Worm (Caenorhabditis elegans) whole organism, L1 larva: Measurements from ENCODE around the gene ugt-52.

Source experiments
- C04F5.9 ChIP-seq: sonication (generic microtip); optimal IDR thresholded peaks from 2 replicates; lab custom pipeline; 2016; ENCODE audit warnings: missing genetic modification characterization, missing compliant biosample characterization
- Y116A8C.19 ChIP-seq: sonication (generic microtip); optimal IDR thresholded peaks from 2 replicates; lab custom pipeline; 2016; ENCODE audit warnings: missing compliant biosample characterization, missing genetic modification characterization, borderline replicate concordance
- aha-1 ChIP-seq: fragments of 150-350 bp; optimal IDR thresholded peaks from 2 replicates; lab custom pipeline; 2014; ENCODE audit warnings: missing biosample characterization, missing genetic modification characterization
- alr-1 ChIP-seq: fragments of 200-800 bp; sonication (Bioruptor generic); optimal IDR thresholded peaks from 2 replicates; lab custom pipeline; 2018; ENCODE audit warnings: borderline replicate concordance, mild to moderate bottlenecking, missing genetic modification characterization, missing compliant biosample characterization
- ama-1 ChIP-seq: fragments of 150-350 bp; optimal IDR thresholded peaks from 2 replicates; lab custom pipeline; 2014
- ceh-8 ChIP-seq: fragments of 200-800 bp; sonication (Bioruptor generic); optimal IDR thresholded peaks from 2 replicates; lab custom pipeline; 2018; ENCODE audit warnings: mild to moderate bottlenecking, missing genetic modification characterization, moderate library complexity, missing compliant biosample characterization
- ceh-90 ChIP-seq: sonication (generic microtip); optimal IDR thresholded peaks from 2 replicates; lab custom pipeline; 2016; ENCODE audit warnings: missing genetic modification characterization, missing compliant biosample characterization
- ces-1 ChIP-seq: fragments of 150-350 bp; optimal IDR thresholded peaks from 2 replicates; lab custom pipeline; 2014; ENCODE audit warnings: missing biosample characterization, missing genetic modification reagents, missing genetic modification characterization
- dsc-1 ChIP-seq: sonication (generic microtip); optimal IDR thresholded peaks from 2 replicates; lab custom pipeline; 2016; ENCODE audit warnings: mild to moderate bottlenecking, missing genetic modification characterization, missing compliant biosample characterization
- efl-1 ChIP-seq, 4 experiments: fragments of 150-350 bp; optimal IDR thresholded peaks in 3 of 4; peaks in 1 of 4; 1 replicate in 1 of 4; 2 replicates in 3 of 4; lab custom pipeline; 2014; ENCODE audit warnings: missing biosample characterization in 2 of 4, missing genetic modification characterization in 2 of 4, missing genetic modification reagents in 2 of 4
- efl-3 ChIP-seq: fragments of 200-800 bp; sonication (Bioruptor generic); optimal IDR thresholded peaks from 2 replicates; lab custom pipeline; 2018; ENCODE audit warnings: mild to moderate bottlenecking, missing genetic modification characterization, missing compliant biosample characterization
- egl-13 ChIP-seq: sonication (generic microtip); optimal IDR thresholded peaks from 2 replicates; lab custom pipeline; 2016; ENCODE audit warnings: missing genotype, missing genetic modification reagents, missing genetic modification characterization, missing compliant biosample characterization
- ets-5 ChIP-seq: fragments of 200-800 bp; sonication (Bioruptor generic); IDR thresholded peaks from 2 replicates; pipeline ENCODE4 v1.3.6; 2022; ENCODE audit warnings: missing genetic modification characterization, missing compliant biosample characterization
- fkh-4 ChIP-seq: sonication (generic microtip); optimal IDR thresholded peaks from 2 replicates; lab custom pipeline; 2016; ENCODE audit warnings: missing compliant biosample characterization, missing genetic modification characterization, borderline replicate concordance
- fkh-8 ChIP-seq: sonication (generic microtip); optimal IDR thresholded peaks from 2 replicates; lab custom pipeline; 2016; ENCODE audit warnings: mild to moderate bottlenecking, missing genetic modification characterization, missing compliant biosample characterization
- hpl-2 ChIP-seq: fragments of 150-350 bp; optimal IDR thresholded peaks from 2 replicates; lab custom pipeline; 2014; ENCODE audit warnings: missing biosample characterization, missing genetic modification reagents, missing genetic modification characterization
- irx-1 ChIP-seq: sonication (generic microtip); optimal IDR thresholded peaks from 2 replicates; lab custom pipeline; 2016; ENCODE audit warnings: missing genetic modification characterization, missing compliant biosample characterization
- isw-1 ChIP-seq: fragments of 200-800 bp; sonication (Bioruptor generic); IDR thresholded peaks from 2 replicates; pipeline ENCODE4 v1.3.6; 2022; ENCODE audit warnings: missing genetic modification characterization, missing compliant biosample characterization
- jun-1 ChIP-seq: fragments of 150-350 bp; optimal IDR thresholded peaks from 2 replicates; lab custom pipeline; 2014; ENCODE audit warnings: missing biosample characterization, missing genetic modification reagents, missing genetic modification characterization
- lin-35 ChIP-seq, 2 experiments: fragments of 150-350 bp; optimal IDR thresholded peaks; 2 replicates each; lab custom pipeline; 2014; ENCODE audit warnings: missing biosample characterization in 2 of 2, missing genetic modification characterization in 2 of 2, missing genetic modification reagents in 2 of 2
- lir-3 ChIP-seq: sonication (generic microtip); optimal IDR thresholded peaks from 2 replicates; lab custom pipeline; 2016; ENCODE audit warnings: mild to moderate bottlenecking, missing genetic modification characterization, moderate library complexity, missing compliant biosample characterization; ENCODE audit not compliant: poor library complexity
- lsy-2 ChIP-seq, 2 experiments: fragments of 150-350 bp; optimal IDR thresholded peaks; 2 replicates each; lab custom pipeline; 2014; ENCODE audit warnings: missing biosample characterization in 2 of 2, missing genetic modification characterization in 2 of 2
- mab-9 ChIP-seq: fragments of 200-800 bp; sonication (Bioruptor generic); IDR thresholded peaks from 2 replicates; pipeline ENCODE4 v1.3.6; 2022; ENCODE audit warnings: missing genetic modification reagents, missing genetic modification characterization, missing compliant biosample characterization
- mdl-1 ChIP-seq, 2 experiments: fragments of 150-350 bp; optimal IDR thresholded peaks; 2 replicates each; lab custom pipeline; 2014 to 2017; ENCODE audit warnings: missing biosample characterization in 2 of 2, missing genetic modification characterization in 2 of 2, inconsistent platforms in 1 of 2
- mef-2 ChIP-seq: fragments of 150-350 bp; optimal IDR thresholded peaks from 2 replicates; lab custom pipeline; 2014; ENCODE audit warnings: missing biosample characterization, missing genetic modification characterization
- mep-1 ChIP-seq: fragments of 150-350 bp; optimal IDR thresholded peaks from 2 replicates; lab custom pipeline; 2014; ENCODE audit warnings: missing biosample characterization, missing genetic modification characterization
- nhr-12 ChIP-seq: sonication (generic microtip); optimal IDR thresholded peaks from 2 replicates; lab custom pipeline; 2017; ENCODE audit warnings: missing biosample characterization, missing genetic modification characterization
- nhr-19 ChIP-seq: fragments of 200-800 bp; sonication (Bioruptor generic); conservative IDR thresholded peaks from 2 replicates; pipeline ENCODE4 v1.3.6; 2022; ENCODE audit warnings: missing genetic modification characterization, missing compliant biosample characterization
- nhr-28 ChIP-seq: fragments of 150-350 bp; optimal IDR thresholded peaks from 2 replicates; lab custom pipeline; 2014; ENCODE audit warnings: missing biosample characterization, missing genetic modification characterization
- nhr-47 ChIP-seq: sonication (generic microtip); optimal IDR thresholded peaks from 2 replicates; lab custom pipeline; 2016; ENCODE audit warnings: mild to moderate bottlenecking, missing genetic modification characterization, moderate library complexity, missing compliant biosample characterization
- nhr-76 ChIP-seq: sonication (generic microtip); optimal IDR thresholded peaks from 2 replicates; lab custom pipeline; 2017; ENCODE audit warnings: missing biosample characterization, missing genetic modification characterization
- nhr-77 ChIP-seq: fragments of 150-350 bp; optimal IDR thresholded peaks from 2 replicates; lab custom pipeline; 2014; ENCODE audit warnings: missing biosample characterization, missing genetic modification characterization
- nhr-90 ChIP-seq: sonication (generic microtip); optimal IDR thresholded peaks from 2 replicates; lab custom pipeline; 2016; ENCODE audit warnings: mild to moderate bottlenecking, missing genetic modification characterization, missing compliant biosample characterization; ENCODE audit not compliant: poor library complexity
- pag-3 ChIP-seq: sonication (generic microtip); optimal IDR thresholded peaks from 2 replicates; lab custom pipeline; 2017; ENCODE audit warnings: missing genetic modification characterization, mild to moderate bottlenecking, missing compliant biosample characterization, antibody characterized with exemption, borderline replicate concordance; ENCODE audit not compliant: insufficient read depth
- pax-3 ChIP-seq: fragments of 200-800 bp; sonication (Bioruptor generic); optimal IDR thresholded peaks from 2 replicates; lab custom pipeline; 2018; ENCODE audit warnings: mild to moderate bottlenecking, missing genetic modification characterization, moderate library complexity, missing compliant biosample characterization
- pqm-1 ChIP-seq: sonication (generic microtip); optimal IDR thresholded peaks from 3 replicates; lab custom pipeline; 2017; ENCODE audit warnings: missing biosample characterization, missing genetic modification characterization
- skn-1 ChIP-seq: fragments of 150-350 bp; optimal IDR thresholded peaks from 2 replicates; lab custom pipeline; 2014; ENCODE audit warnings: missing biosample characterization, missing genetic modification characterization
- snpc-4 ChIP-seq: fragments of 150-350 bp; optimal IDR thresholded peaks from 2 replicates; lab custom pipeline; 2014; ENCODE audit warnings: missing biosample characterization, missing genetic modification characterization
- snu-23 ChIP-seq: sonication (generic microtip); optimal IDR thresholded peaks from 2 replicates; lab custom pipeline; 2016; ENCODE audit warnings: missing genetic modification characterization, missing compliant biosample characterization
- sptf-1 ChIP-seq: fragments of 150-350 bp; optimal IDR thresholded peaks from 2 replicates; lab custom pipeline; 2014; ENCODE audit warnings: missing biosample characterization, missing genetic modification characterization
- tbx-2 ChIP-seq: sonication (generic microtip); optimal IDR thresholded peaks from 2 replicates; lab custom pipeline; 2016; ENCODE audit warnings: missing genetic modification characterization, missing compliant biosample characterization
- tlp-1 ChIP-seq: fragments of 150-350 bp; optimal IDR thresholded peaks from 2 replicates; lab custom pipeline; 2014; ENCODE audit warnings: missing biosample characterization, missing genetic modification characterization
- unc-62 ChIP-seq: fragments of 150-350 bp; optimal IDR thresholded peaks from 2 replicates; lab custom pipeline; 2014; ENCODE audit warnings: missing biosample characterization, missing genetic modification reagents, missing genetic modification characterization
- unc-86 ChIP-seq: sonication (generic microtip); optimal IDR thresholded peaks from 2 replicates; lab custom pipeline; 2016; ENCODE audit warnings: missing genetic modification characterization, missing compliant biosample characterization
- unc-98 ChIP-seq: fragments of 200-800 bp; sonication (Bioruptor generic); IDR thresholded peaks from 2 replicates; pipeline ENCODE4 v1.3.6; 2022; ENCODE audit warnings: missing genetic modification characterization, missing compliant biosample characterization
- zip-4 ChIP-seq: fragments of 200-800 bp; sonication (Bioruptor generic); optimal IDR thresholded peaks from 2 replicates; lab custom pipeline; 2018; ENCODE audit warnings: mild to moderate bottlenecking, missing genetic modification characterization, moderate library complexity, missing compliant biosample characterization
- ztf-4 ChIP-seq: fragments of 150-350 bp; optimal IDR thresholded peaks from 2 replicates; lab custom pipeline; 2014; ENCODE audit warnings: missing biosample characterization, missing genetic modification characterization

Gene ugt-52

ce11 chrIV:757548-757947 is 21.0 kb upstream of the ugt-52 start:
- no peak for TF ChIP-seq efl-1 (optimal IDR thresholded peaks at IDR 0.05; lab: Kevin White, UChicago)
- TF ChIP-seq efl-1 (GFP tag; optimal IDR thresholded peaks at IDR 0.05 in 1 of 2; lab: Kevin White, UChicago) = peak in 1 of 2 experiments; percentile 57
- TF ChIP-seq lin-35 (GFP tag; optimal IDR thresholded peaks at IDR 0.05; lab: Kevin White, UChicago) = no peak

ce11 chrIV:760267-760666 is 18.3 kb upstream of the ugt-52 start, which contains the start of gene gst-40:
Gene gst-40 (plus strand): TSS chrIV:760502.
- peak; percentile 46 for TF ChIP-seq fkh-8 (tag; lab: Kevin White, UChicago)
- TF ChIP-seq lir-3 (tag; lab: Kevin White, UChicago) = no peak
- TF ChIP-seq tbx-2 (tag; lab: Kevin White, UChicago) = peak; percentile 5
- TF ChIP-seq dsc-1 (tag; lab: Kevin White, UChicago) = peak; percentile 80
- no peak for TF ChIP-seq efl-1 (optimal IDR thresholded peaks at IDR 0.05; lab: Kevin White, UChicago)
- peak in 1 of 2 experiments; percentile 86 for TF ChIP-seq efl-1 (GFP tag; optimal IDR thresholded peaks at IDR 0.05 in 1 of 2; lab: Kevin White, UChicago)
- TF ChIP-seq fkh-4 (tag; lab: Kevin White, UChicago) = peak; percentile 16
- no peak for TF ChIP-seq isw-1 (GFP tag; lab: Robert Waterston, UW)

- TF ChIP-seq egl-13 (tag; lab: Kevin White, UChicago) (no peak), jun-1 (tag; lab: Kevin White, UChicago) (no peak), Y116A8C.19 (tag; lab: Kevin White, UChicago) (no peak), tlp-1 (tag; lab: Kevin White, UChicago) (no peak), mef-2 (tag; lab: Kevin White, UChicago) (no peak), irx-1 (tag; lab: Kevin White, UChicago) (no peak), nhr-76 (tag; lab: Kevin White, UChicago) (no peak), snpc-4 (no peak), ces-1 (no peak), pqm-1 (tag; lab: Kevin White, UChicago) (no peak), unc-86 (tag; lab: Kevin White, UChicago) (no peak), mab-9 (GFP tag; lab: Robert Waterston, UW) (no peak), C04F5.9 (tag; lab: Kevin White, UChicago) (no peak), isw-1 (GFP tag; lab: Robert Waterston, UW) (no peak), unc-62 (GFP tag; lab: Kevin White, UChicago) (no peak), efl-3 (no peak), ztf-4 (no peak), nhr-90 (tag; lab: Kevin White, UChicago) (peak; percentile 36), pag-3 (tag; lab: Kevin White, UChicago) (no peak), lin-35 (GFP tag; optimal IDR thresholded peaks at IDR 0.05; lab: Kevin White, UChicago) (no peak), aha-1 (tag; lab: Kevin White, UChicago) (no peak), nhr-77 (tag; lab: Kevin White, UChicago) (no peak), ceh-90 (tag; lab: Kevin White, UChicago) (no peak), efl-1 (optimal IDR thresholded peaks at IDR 0.05; lab: Kevin White, UChicago) (peak; percentile 11 to 32), efl-1 (GFP tag; optimal IDR thresholded peaks at IDR 0.05 in 1 of 2; lab: Kevin White, UChicago) (no peak), skn-1 (tag; lab: Kevin White, UChicago) (no peak), lsy-2 (tag; optimal IDR thresholded peaks at IDR 0.05; lab: Kevin White, UChicago) (peak; percentile 23 to 31), alr-1 (tag; lab: Kevin White, UChicago) (no peak), unc-98 (no peak), pax-3 (tag; lab: Kevin White, UChicago) (no peak), mdl-1 (tag; optimal IDR thresholded peaks at IDR 0.05; lab: Kevin White, UChicago) (no peak), zip-4 (no peak), sptf-1 (tag; lab: Kevin White, UChicago) (no peak), ets-5 (GFP tag; lab: Robert Waterston, UW) (no peak), dsc-1 (tag; lab: Kevin White, UChicago) (no peak), nhr-28 (tag; lab: Kevin White, UChicago) (no peak), ceh-8 (GFP tag; lab: Kevin White, UChicago) (no peak), nhr-19 (GFP tag; lab: Robert Waterston, UW) (peak; percentile 35; the same call in 1 of the 2 replicates), snu-23 (peak; percentile 36), nhr-12 (tag; lab: Kevin White, UChicago) (no peak), ama-1 (peak; percentile 12), nhr-47 (tag; lab: Kevin White, UChicago) (peak; percentile 33), mep-1 (tag; lab: Kevin White, UChicago) (no peak), hpl-2 (GFP tag; lab: Kevin White, UChicago) (no peak), tbx-2 (tag; lab: Kevin White, UChicago) (no peak)
These were observed 16.5 kb upstream of the ugt-52 start for ce11 chrIV:762016-762459.
